Fruit fly (Drosophila melanogaster): Measurements from ENCODE around the gene Vps15.

Vps15 gene

dm6 chr3R:9237268-9238091 is 8.2 kb downstream of the Vps15 start, which contains the start of gene pum (continued):
- no peak for TF ChIP-seq wor (GFP tag; IDR thresholded peaks at IDR 0.05)
- TF ChIP-seq en (GFP tag; optimal IDR thresholded peaks at IDR 0.05) = no peak
- TF ChIP-seq seq (GFP tag; IDR thresholded peaks at IDR 0.05) = no peak
- TF ChIP-seq CG1603 (tag; optimal IDR thresholded peaks at IDR 0.05) = peak; percentile 65
- no peak for TF ChIP-seq Ets65A (GFP tag)
- no peak for TF ChIP-seq vnd (GFP tag; IDR thresholded peaks at IDR 0.05; ENCODE audit: partially characterized antibody)
- no peak for TF ChIP-seq CG13287 (GFP tag; IDR thresholded peaks at IDR 0.05; ENCODE audit: partially characterized antibody)
- TF ChIP-seq CG31365 (tag; optimal IDR thresholded peaks at IDR 0.05) = no peak
- TF ChIP-seq CG10321 (GFP tag; IDR thresholded peaks at IDR 0.05) = no peak
- TF ChIP-seq CG10209 (GFP tag; optimal IDR thresholded peaks at IDR 0.05) = no peak
- TF ChIP-seq Sox100B (GFP tag; optimal IDR thresholded peaks at IDR 0.05) = peak; percentile 37
- TF ChIP-seq CG6791 (GFP tag; IDR thresholded peaks at IDR 0.05; ENCODE audit: partially characterized antibody) = no peak
- peak; percentile 85 for TF ChIP-seq trem (tag; optimal IDR thresholded peaks at IDR 0.05)
- TF ChIP-seq esg (GFP tag; conservative IDR thresholded peaks at IDR 0.05) = peak; percentile 41
- TF ChIP-seq CG9215 (GFP tag; IDR thresholded peaks at IDR 0.05) = no peak
- no peak for TF ChIP-seq ase (GFP tag; IDR thresholded peaks at IDR 0.05)
- no peak for TF ChIP-seq CG10366 (GFP tag; IDR thresholded peaks at IDR 0.05)
- TF ChIP-seq CG30403 (GFP tag; optimal IDR thresholded peaks at IDR 0.05) = peak; percentile 52
- no peak for TF ChIP-seq Sox102F (GFP tag; optimal IDR thresholded peaks at IDR 0.05)
- TF ChIP-seq CkIIα-i1 (GFP tag; IDR thresholded peaks at IDR 0.05) = no peak
- TF ChIP-seq CG11723 (GFP tag; optimal IDR thresholded peaks at IDR 0.05) = no peak
- TF ChIP-seq Bteb2 (GFP tag; optimal IDR thresholded peaks at IDR 0.05) = no peak
- peak; percentile 60 for TF ChIP-seq CG3847 (GFP tag; IDR thresholded peaks at IDR 0.05)
- TF ChIP-seq Elba2 (GFP tag; optimal IDR thresholded peaks at IDR 0.05) = peak; percentile 1
- TF ChIP-seq Ada2b (GFP tag; IDR thresholded peaks at IDR 0.05) = peak; percentile 37; the same call in 1 of the 2 replicates
- TF ChIP-seq HmgD (GFP tag; optimal IDR thresholded peaks at IDR 0.05) = no peak
- no peak for TF ChIP-seq CG4328 (GFP tag; optimal IDR thresholded peaks at IDR 0.05)
- peak; percentile 10 for TF ChIP-seq cato (GFP tag; optimal IDR thresholded peaks at IDR 0.05; ENCODE audit: borderline replicate concordance)
- peak; percentile 95 for TF ChIP-seq cg (GFP tag; optimal IDR thresholded peaks at IDR 0.05)
- no peak for TF ChIP-seq B-H2 (GFP tag; optimal IDR thresholded peaks at IDR 0.05)
- no peak for TF ChIP-seq Stat92E (GFP tag; optimal IDR thresholded peaks at IDR 0.05)
- TF ChIP-seq CG17568 (GFP tag; optimal IDR thresholded peaks at IDR 0.05) = peak; percentile 77
- TF ChIP-seq hb (GFP tag; IDR thresholded peaks at IDR 0.05; ENCODE audit: partially characterized antibody) = no peak
- TF ChIP-seq nmo (GFP tag; optimal IDR thresholded peaks at IDR 0.05) = peak; percentile 38
- TF ChIP-seq Drgx (GFP tag; IDR thresholded peaks at IDR 0.05) = no peak
- TF ChIP-seq hth (optimal IDR thresholded peaks at IDR 0.05) = no peak
- no peak for TF ChIP-seq CG4404 (GFP tag; IDR thresholded peaks at IDR 0.05)
- no peak for TF ChIP-seq pita (GFP tag; optimal IDR thresholded peaks at IDR 0.05)
- no peak for TF ChIP-seq Dref (GFP tag; IDR thresholded peaks at IDR 0.05)
- TF ChIP-seq Jarid2 (GFP tag; optimal IDR thresholded peaks at IDR 0.05) = no peak
- no peak for TF ChIP-seq NK7.1 (GFP tag; optimal IDR thresholded peaks at IDR 0.05)
- no peak for TF ChIP-seq CG7271 (tag; optimal IDR thresholded peaks at IDR 0.05)
- peak; percentile 75 for TF ChIP-seq dm (GFP tag; optimal IDR thresholded peaks at IDR 0.05)
- peak; percentile 59 for TF ChIP-seq Rfx (GFP tag; IDR thresholded peaks at IDR 0.05)
- TF ChIP-seq CG8924 (tag; optimal IDR thresholded peaks at IDR 0.05) = peak; percentile 75
- TF ChIP-seq CG18476 (GFP tag; optimal IDR thresholded peaks at IDR 0.05) = no peak
- peak; percentile 38 for TF ChIP-seq unpg (GFP tag; optimal IDR thresholded peaks at IDR 0.05)
- peak; percentile 17 for TF ChIP-seq Sin3A (optimal IDR thresholded peaks at IDR 0.05)
- TF ChIP-seq CG16815 (GFP tag; optimal IDR thresholded peaks at IDR 0.05) = no peak
- TF ChIP-seq CG32772 (GFP tag; IDR thresholded peaks at IDR 0.05) = no peak; the same call in 1 of the 2 replicates

Data from whole organism, embryonic.